Worm (Caenorhabditis elegans) whole organism, midembryonic: ENCODE measurements around the gene Y62H9A.15.

Source experiments
- T22C8.4 ChIP-seq: fragments of 200-800 bp; sonication (Bioruptor generic); IDR thresholded peaks from 2 replicates; pipeline ENCODE4 v1.3.6; 2022; ENCODE audit warnings: missing genetic modification characterization, missing compliant biosample characterization
- cog-1 ChIP-seq: sonication (generic microtip); optimal IDR thresholded peaks from 2 replicates; lab custom pipeline; 2016; ENCODE audit warnings: missing genetic modification characterization, missing compliant biosample characterization
- flt-1 ChIP-seq: fragments of 200-800 bp; sonication (Bioruptor generic); IDR thresholded peaks from 2 replicates; pipeline ENCODE4 v1.3.6; 2022; ENCODE audit warnings: missing genetic modification characterization, missing compliant biosample characterization
- klf-2 ChIP-seq: fragments of 200-800 bp; sonication (Bioruptor generic); conservative IDR thresholded peaks from 2 replicates; pipeline ENCODE4 v1.3.6; 2022; ENCODE audit warnings: missing genetic modification reagents, missing genetic modification characterization, missing compliant biosample characterization
- med-1 ChIP-seq: sonication (generic microtip); optimal IDR thresholded peaks from 2 replicates; lab custom pipeline; 2017; ENCODE audit warnings: missing genetic modification characterization, mild to moderate bottlenecking, missing compliant biosample characterization, antibody characterized with exemption, missing genetic modification reagents; ENCODE audit not compliant: insufficient read depth
- ref-1 ChIP-seq: fragments of 200-800 bp; sonication (Bioruptor generic); conservative IDR thresholded peaks from 2 replicates; pipeline ENCODE4 v1.3.6; 2022; ENCODE audit warnings: missing genetic modification reagents, missing genetic modification characterization, missing compliant biosample characterization
- tab-1 ChIP-seq: fragments of 200-800 bp; sonication (Bioruptor generic); IDR thresholded peaks from 2 replicates; pipeline ENCODE4 v1.3.6; 2022; ENCODE audit warnings: missing genetic modification characterization, missing compliant biosample characterization
- ztf-23 ChIP-seq: fragments of 200-800 bp; sonication (Bioruptor generic); IDR thresholded peaks from 2 replicates; pipeline ENCODE4 v1.3.6; 2022; ENCODE audit warnings: missing genetic modification reagents, missing genetic modification characterization, missing compliant biosample characterization
- ztf-29 ChIP-seq: fragments of 200-800 bp; sonication (Bioruptor generic); IDR thresholded peaks from 2 replicates; pipeline ENCODE4 v1.3.6; 2022; ENCODE audit warnings: missing genetic modification reagents, missing genetic modification characterization, missing compliant biosample characterization

Y62H9A.15 gene

DNA sequence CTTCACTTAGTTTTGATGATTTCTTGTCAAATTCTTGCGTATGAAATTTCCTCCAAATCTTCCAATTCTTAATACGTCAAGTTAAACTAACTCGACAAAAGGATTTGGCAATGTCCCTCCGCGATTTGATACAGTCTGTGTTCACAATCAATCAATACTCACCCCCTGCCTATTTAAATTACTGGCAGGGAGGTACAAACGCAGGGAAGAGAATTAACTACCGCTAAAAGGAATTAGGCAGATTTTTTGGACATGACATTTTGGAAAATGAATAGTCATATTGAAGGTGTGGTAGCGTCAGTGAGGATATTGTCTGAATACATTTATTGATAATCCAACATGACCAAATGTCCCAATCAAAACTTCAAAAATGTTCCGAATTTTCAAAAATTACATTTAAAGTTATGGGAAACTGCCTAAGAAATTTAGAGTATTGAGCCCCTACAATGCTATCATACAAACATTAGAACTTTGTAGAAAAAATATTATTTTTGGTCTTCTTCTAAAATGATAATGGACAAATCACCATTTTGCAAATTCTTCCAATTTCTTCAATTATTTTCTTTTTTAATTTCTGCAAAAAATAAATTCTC lies 27.5 kb upstream of the Y62H9A.15 start:
- TF ChIP-seq cog-1 (tag; lab: Kevin White, UChicago), result peak; percentile 95
- peak; percentile 67 for TF ChIP-seq klf-2 (GFP tag; lab: Robert Waterston, UW)
- TF ChIP-seq med-1, result peak; percentile 64
- TF ChIP-seq ref-1 (GFP tag; lab: Robert Waterston, UW), result peak; percentile 48
- TF ChIP-seq T22C8.4, result peak; percentile 100
- no peak for TF ChIP-seq ztf-29 (GFP tag; lab: Robert Waterston, UW)
- peak; percentile 74; the same call in 1 of the 2 replicates for TF ChIP-seq tab-1
- peak; percentile 86 for TF ChIP-seq ztf-23 (GFP tag; lab: Robert Waterston, UW)
- TF ChIP-seq flt-1 (GFP tag; lab: Robert Waterston, UW), result peak; percentile 90

DNA sequence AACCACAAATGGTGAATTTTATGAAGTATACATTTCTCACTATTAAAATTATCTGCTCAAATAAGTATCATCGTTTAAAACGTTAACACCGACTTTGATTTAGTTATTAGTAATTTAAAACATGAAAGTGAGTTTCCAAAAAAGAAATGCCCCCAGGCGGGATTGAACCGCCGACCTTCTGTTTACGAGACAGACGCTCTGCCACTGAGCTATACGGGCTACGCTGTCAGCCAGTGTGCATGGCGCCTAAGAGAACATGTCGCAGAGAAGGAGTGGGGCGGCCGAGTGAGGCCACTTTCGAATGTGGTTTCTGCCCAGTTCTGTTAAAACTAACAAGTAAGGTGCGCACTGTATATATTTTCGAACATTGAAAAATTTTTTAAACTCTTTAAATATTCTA lies 25.0 kb upstream of the Y62H9A.15 start:
- TF ChIP-seq ztf-29 (GFP tag; lab: Robert Waterston, UW) (0 out of 2 replicates have a peak, but pooled peaks have one; percentile 58), klf-2 (GFP tag; lab: Robert Waterston, UW) (peak; percentile 79), ztf-23 (GFP tag; lab: Robert Waterston, UW) (peak; percentile 85), ref-1 (GFP tag; lab: Robert Waterston, UW) (peak; percentile 72), flt-1 (GFP tag; lab: Robert Waterston, UW) (peak; percentile 92), med-1 (peak; percentile 41), tab-1 (peak; percentile 90), cog-1 (tag; lab: Kevin White, UChicago) (peak; percentile 69), T22C8.4 (peak; percentile 63; the same call in 1 of the 2 replicates)

DNA sequence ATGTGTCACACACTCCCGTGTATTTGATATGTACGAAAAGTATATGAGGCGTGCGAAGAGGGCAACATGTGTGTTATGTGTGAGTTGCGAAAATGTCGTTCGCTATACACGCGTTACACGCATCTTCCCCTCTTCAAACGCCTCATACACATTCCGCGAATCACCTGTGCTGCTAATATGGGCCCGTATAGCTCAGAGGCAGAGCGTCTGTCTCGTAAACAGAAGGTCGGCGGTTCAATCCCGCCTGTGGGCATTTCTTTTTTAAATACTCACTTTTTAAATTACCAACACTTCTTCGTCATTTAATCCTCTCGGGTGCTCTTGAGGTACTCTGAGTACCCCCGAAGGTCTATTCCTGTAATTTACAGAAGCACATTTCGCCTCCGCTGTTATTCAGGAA lies 23.6 kb upstream of the Y62H9A.15 start:
- TF ChIP-seq tab-1, result 0 out of 2 replicates have a peak, but pooled peaks have one; percentile 32
- TF ChIP-seq ztf-29 (GFP tag; lab: Robert Waterston, UW), result no peak
- TF ChIP-seq flt-1 (GFP tag; lab: Robert Waterston, UW), result 0 out of 2 replicates have a peak, but pooled peaks have one; percentile 32

DNA sequence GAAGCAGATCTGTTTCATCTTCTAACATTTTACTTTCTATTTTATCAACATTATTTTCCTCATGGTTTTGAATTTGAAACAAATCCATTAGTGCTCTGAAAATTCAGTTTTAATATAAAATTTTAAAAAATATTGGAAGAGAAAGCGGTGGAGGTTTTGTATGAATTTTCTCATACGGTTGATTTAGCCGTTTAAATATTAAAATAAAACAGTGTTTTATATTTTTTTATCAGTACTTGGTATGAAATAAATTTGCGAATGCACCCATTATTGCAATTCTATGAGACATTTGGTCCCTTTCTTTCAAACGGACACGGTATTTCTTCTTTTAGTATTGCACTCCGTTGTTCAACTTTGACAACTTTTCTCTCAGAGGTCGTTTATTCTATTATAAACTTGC lies 21.6 kb upstream of the Y62H9A.15 start, which contains the start of gene dot-1.4:
TSS of gene dot-1.4 (minus strand) at position 101 of the 400 bp plus-strand sequence.
- no peak for TF ChIP-seq ztf-23 (GFP tag; lab: Robert Waterston, UW)
- TF ChIP-seq ref-1 (GFP tag; lab: Robert Waterston, UW), result no peak
- TF ChIP-seq tab-1, result no peak
- TF ChIP-seq klf-2 (GFP tag; lab: Robert Waterston, UW), result no peak
- no peak for TF ChIP-seq ztf-29 (GFP tag; lab: Robert Waterston, UW)
- TF ChIP-seq med-1, result no peak

DNA sequence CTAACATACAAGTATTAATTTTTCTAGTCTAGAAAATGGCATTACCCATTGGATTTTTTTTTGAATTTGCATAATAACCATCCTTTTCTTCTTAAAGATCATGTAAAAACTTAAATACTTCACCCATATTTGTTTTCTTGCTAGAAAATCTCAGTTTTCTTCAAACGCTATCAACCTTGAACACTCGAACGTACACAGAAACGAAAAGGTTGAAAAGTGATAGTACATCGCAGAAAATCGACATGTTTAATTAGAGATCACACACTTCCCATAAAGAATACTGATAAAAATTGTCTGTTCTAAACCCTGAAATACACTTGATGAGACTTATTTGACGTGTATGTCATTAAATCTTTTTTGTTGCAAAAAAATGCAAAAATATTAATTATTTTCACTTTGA lies 17.6 kb upstream of the Y62H9A.15 start, which contains the start of gene F55G7.4:
TSS of gene F55G7.4 (plus strand) at position 301 of the 400 bp plus-strand sequence.
- TF ChIP-seq ref-1 (GFP tag; lab: Robert Waterston, UW), result no peak
- TF ChIP-seq ztf-23 (GFP tag; lab: Robert Waterston, UW), result no peak
- TF ChIP-seq cog-1 (tag; lab: Kevin White, UChicago), result no peak
- TF ChIP-seq klf-2 (GFP tag; lab: Robert Waterston, UW), result no peak
- no peak for TF ChIP-seq med-1
- no peak for TF ChIP-seq flt-1 (GFP tag; lab: Robert Waterston, UW)
- TF ChIP-seq T22C8.4, result no peak
- no peak for TF ChIP-seq ztf-29 (GFP tag; lab: Robert Waterston, UW)
- no peak for TF ChIP-seq tab-1

DNA sequence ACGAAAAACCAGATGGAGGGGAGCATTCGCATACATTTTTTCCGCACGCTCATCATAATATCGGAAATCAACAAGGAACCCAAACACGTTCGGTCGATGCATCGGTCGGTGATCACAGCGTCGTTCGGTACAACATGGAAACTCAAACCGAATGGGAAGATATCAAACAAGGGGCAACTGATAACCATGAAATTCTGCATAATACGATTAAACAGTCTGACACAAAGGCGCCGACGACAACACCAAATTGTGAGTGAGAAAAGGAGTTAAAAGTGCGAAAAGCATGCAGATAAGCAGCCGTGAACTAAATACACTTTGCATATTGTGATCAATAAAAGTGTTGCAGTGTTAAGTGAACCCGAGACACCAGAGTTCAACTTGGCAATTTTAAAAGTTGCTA lies 15.3 kb upstream of the Y62H9A.15 start:
- no peak for TF ChIP-seq ref-1 (GFP tag; lab: Robert Waterston, UW)
- TF ChIP-seq klf-2 (GFP tag; lab: Robert Waterston, UW), result no peak
- no peak for TF ChIP-seq T22C8.4
- TF ChIP-seq ztf-23 (GFP tag; lab: Robert Waterston, UW), result no peak
- TF ChIP-seq flt-1 (GFP tag; lab: Robert Waterston, UW), result no peak
- TF ChIP-seq ztf-29 (GFP tag; lab: Robert Waterston, UW), result no peak

DNA sequence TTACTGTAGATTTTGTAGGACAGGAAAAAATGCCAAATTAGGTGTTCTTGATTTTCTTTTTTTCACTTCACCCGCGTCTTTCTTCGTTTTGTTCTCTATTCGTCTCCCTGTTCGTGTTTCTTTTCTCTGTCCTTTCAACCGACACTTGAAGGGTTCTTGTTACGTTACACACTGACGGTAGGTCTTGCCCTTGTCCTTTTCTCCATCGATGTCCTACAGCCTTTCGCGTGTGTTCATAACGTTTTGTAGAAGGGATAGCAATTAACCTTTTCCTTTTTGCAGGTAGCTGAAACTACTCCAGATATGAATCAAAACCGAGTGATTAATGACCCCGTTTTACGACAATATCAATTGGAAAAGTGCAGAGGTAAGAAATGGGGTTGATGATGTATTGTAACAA lies 14.2 kb upstream of the Y62H9A.15 start, which contains the start of gene F55G7.1:
TSS of gene F55G7.1 (plus strand) at position 276 of the 400 bp plus-strand sequence.
- TF ChIP-seq ztf-29 (GFP tag; lab: Robert Waterston, UW) (no peak), cog-1 (tag; lab: Kevin White, UChicago) (no peak), T22C8.4 (no peak), ztf-23 (GFP tag; lab: Robert Waterston, UW) (no peak), ref-1 (GFP tag; lab: Robert Waterston, UW) (no peak), med-1 (no peak), flt-1 (GFP tag; lab: Robert Waterston, UW) (no peak), klf-2 (GFP tag; lab: Robert Waterston, UW) (no peak), tab-1 (no peak)

DNA sequence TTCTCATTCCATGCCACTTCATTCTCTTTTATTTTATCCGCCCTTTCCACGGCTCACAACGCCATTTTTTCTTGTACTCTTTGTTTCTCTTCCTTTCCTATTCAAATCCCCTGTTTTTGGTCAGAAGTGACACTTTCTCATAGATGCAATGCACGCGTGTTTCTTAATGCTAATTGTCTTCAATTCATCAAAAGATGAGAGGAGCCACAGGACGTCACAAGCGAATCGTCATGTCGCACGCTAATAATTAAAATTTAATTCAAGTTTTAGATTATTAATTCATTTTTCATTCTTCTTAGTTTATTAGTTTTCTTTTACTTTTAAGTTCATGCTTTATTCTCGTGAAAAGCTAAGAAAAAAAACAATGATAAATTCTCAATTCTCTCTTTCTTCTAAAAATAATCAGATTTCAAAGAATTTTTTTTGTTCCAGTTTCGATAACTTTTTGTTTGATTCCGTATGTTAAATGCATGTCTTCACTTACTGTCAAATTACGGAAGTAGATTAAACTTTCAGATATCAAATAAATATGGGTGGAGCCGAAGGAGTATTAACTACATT lies 10.9 kb upstream of the Y62H9A.15 start, which contains the start of gene Y62H9A.14:
TSS of gene Y62H9A.14 (plus strand) at position 511 of the 561 bp plus-strand sequence.
- TF ChIP-seq cog-1 (tag; lab: Kevin White, UChicago) (no peak), med-1 (no peak), flt-1 (GFP tag; lab: Robert Waterston, UW) (no peak), tab-1 (no peak), ztf-23 (GFP tag; lab: Robert Waterston, UW) (no peak), ztf-29 (GFP tag; lab: Robert Waterston, UW) (no peak), T22C8.4 (no peak), ref-1 (GFP tag; lab: Robert Waterston, UW) (no peak), klf-2 (GFP tag; lab: Robert Waterston, UW) (no peak)

DNA sequence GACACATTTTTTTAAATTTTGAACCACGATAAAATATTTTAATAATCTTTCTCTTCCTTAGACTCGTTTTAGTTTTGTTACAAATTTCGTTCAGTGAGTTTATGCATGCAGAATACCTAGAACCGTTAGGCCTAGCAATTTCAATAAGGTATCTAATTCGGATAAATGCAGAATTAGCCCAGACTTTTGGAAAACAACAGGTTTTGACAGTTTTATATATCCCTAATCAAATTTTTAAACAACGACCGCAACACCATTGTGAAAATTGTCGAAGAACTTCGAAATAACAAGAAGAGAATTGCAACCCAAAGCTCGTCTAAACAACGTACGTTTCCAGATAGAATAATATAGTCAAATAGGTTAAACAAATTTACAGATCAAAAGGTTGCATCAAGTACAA lies 8.0 kb upstream of the Y62H9A.15 start, which contains the start of gene Y62H9A.16:
TSS of gene Y62H9A.16 (plus strand) at position 301 of the 400 bp plus-strand sequence.
- TF ChIP-seq med-1 (no peak), tab-1 (no peak)

DNA sequence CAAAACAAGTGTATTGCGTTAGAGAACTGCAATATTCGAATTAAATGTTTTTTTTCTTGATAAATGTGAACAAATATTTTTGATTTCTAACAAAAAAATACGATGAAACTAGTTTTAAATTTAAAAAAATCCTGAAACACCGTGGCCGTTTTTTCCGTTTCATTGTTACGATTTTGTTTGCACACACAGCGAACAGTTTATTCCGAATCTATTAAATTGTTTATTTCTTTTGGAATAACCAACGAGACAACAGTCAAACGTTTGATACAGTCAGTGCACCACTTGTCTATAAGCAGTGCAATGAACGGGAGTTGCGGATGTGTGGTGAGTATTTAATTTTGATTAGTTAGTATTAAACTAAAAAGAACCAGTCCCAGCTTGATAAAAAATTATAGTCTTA lies 6.8 kb upstream of the Y62H9A.15 start, which contains the start of gene Y62H9A.13:
TSS of gene Y62H9A.13 (plus strand) at position 301 of the 400 bp plus-strand sequence.
- TF ChIP-seq tab-1 (no peak), ref-1 (GFP tag; lab: Robert Waterston, UW) (no peak)
